Worm (Caenorhabditis elegans): ENCODE results near the gene abl-1.

Gene abl-1

DNA sequence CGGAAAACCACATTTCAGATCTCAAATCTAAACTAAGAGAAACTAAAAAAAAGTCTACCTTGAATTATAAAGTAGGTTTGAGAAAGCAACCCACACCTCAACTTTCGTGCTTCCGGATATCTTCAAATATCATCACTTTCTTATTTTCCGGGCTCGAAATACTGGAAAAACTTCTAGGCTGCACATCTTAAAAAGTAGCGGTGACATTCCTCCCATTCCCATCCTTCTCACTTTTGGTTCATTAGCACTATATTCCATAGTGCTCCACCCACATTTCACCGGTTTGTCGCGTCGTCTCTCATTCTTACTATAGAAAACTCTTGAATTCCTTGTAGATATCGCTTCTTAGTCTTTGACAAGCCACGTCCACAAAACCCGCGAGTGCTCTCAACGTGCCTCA, 19.6 kb downstream of the abl-1 start, which contains the start of gene flp-19:
Gene flp-19 (plus strand): TSS at position 301 of the 400 bp plus-strand sequence.
- no peak for TF ChIP-seq ZK337.2 (GFP tag; IDR thresholded peaks at IDR 0.05)
- TF ChIP-seq sdz-12 (GFP tag; optimal IDR thresholded peaks at IDR 0.05): no peak
- TF ChIP-seq dmd-9 (GFP tag; IDR thresholded peaks at IDR 0.05): no peak
- no peak for TF ChIP-seq lim-7 (GFP tag; IDR thresholded peaks at IDR 0.05)
- no peak for TF ChIP-seq hlh-30 (tag; optimal IDR thresholded peaks at IDR 0.05; ENCODE audit: insufficient read depth)
- no peak for TF ChIP-seq madf-9 (GFP tag; conservative IDR thresholded peaks at IDR 0.05)
- no peak for TF ChIP-seq mdt-29 (GFP tag; IDR thresholded peaks at IDR 0.05)
- no peak for TF ChIP-seq ctbp-1 (GFP tag; IDR thresholded peaks at IDR 0.05)

DNA sequence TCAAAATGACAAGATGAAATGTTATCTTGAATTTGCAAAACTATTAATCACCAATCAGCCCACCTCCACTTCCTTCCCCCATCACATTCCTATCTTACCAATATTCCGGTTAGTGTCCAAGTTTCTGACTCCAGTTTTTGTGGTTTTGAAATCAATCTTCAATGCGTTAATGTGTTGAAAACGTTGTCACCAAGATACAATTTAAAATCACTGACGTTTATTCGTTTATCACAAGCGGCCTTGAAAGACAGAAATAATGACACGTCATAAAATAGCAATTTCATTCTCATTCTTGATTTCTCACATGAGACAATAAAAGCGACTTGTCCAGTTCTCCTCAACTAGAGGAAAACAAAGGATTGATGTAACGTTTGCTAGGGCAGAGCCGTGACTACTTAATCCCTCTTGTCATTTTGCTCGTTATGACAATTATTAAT, 24.3 kb downstream of the abl-1 start:
- TF ChIP-seq set-16 (GFP tag; IDR thresholded peaks at IDR 0.05): no peak
- no peak for TF ChIP-seq nhr-6 (tag; optimal IDR thresholded peaks at IDR 0.05)
- TF ChIP-seq madf-9 (GFP tag; conservative IDR thresholded peaks at IDR 0.05): no peak
- no peak for TF ChIP-seq ceh-82 (tag; optimal IDR thresholded peaks at IDR 0.05)
- no peak for TF ChIP-seq unc-39 (tag; optimal IDR thresholded peaks at IDR 0.05)
- no peak for TF ChIP-seq Y105C5A.15 (GFP tag; IDR thresholded peaks at IDR 0.05)
- TF ChIP-seq daf-8 (GFP tag; IDR thresholded peaks at IDR 0.05): no peak
- TF ChIP-seq Y48G9A.11 (GFP tag; IDR thresholded peaks at IDR 0.05): no peak
- no peak for TF ChIP-seq Y5F2A.4 (GFP tag; optimal IDR thresholded peaks at IDR 0.05)
- TF ChIP-seq dpl-1 (GFP tag; optimal IDR thresholded peaks at IDR 0.05): no peak
- TF ChIP-seq dmd-9 (GFP tag; IDR thresholded peaks at IDR 0.05): no peak
- no peak for TF ChIP-seq ztf-7 (tag; optimal IDR thresholded peaks at IDR 0.05)
- 0 out of 2 replicates have a peak, but pooled peaks have one; percentile 32 for TF ChIP-seq dmd-6 (GFP tag; IDR thresholded peaks at IDR 0.05)
- no peak for TF ChIP-seq ceh-62 (tag; optimal IDR thresholded peaks at IDR 0.05)
- TF ChIP-seq lin-13 (GFP tag; optimal IDR thresholded peaks at IDR 0.05): no peak
- TF ChIP-seq ceh-28 (tag; optimal IDR thresholded peaks at IDR 0.05): no peak
- no peak for TF ChIP-seq Y75B8A.6 (GFP tag; IDR thresholded peaks at IDR 0.05)
- TF ChIP-seq pqm-1 (tag; optimal IDR thresholded peaks at IDR 0.05): peak; percentile 14
- TF ChIP-seq pha-4 (GFP tag; IDR thresholded peaks at IDR 0.05): no peak
- no peak for TF ChIP-seq pha-4 (tag; optimal IDR thresholded peaks at IDR 0.05)
- TF ChIP-seq ZK546.5 (tag; optimal IDR thresholded peaks at IDR 0.05): no peak
- no peak for TF ChIP-seq zfp-2 (tag; optimal IDR thresholded peaks at IDR 0.05)
- peak; percentile 0 for TF ChIP-seq mxl-3 (GFP tag; optimal IDR thresholded peaks at IDR 0.05)
- no peak for TF ChIP-seq aha-1 (tag)
- no peak for TF ChIP-seq lsy-2 (tag; optimal IDR thresholded peaks at IDR 0.05)
- no peak for TF ChIP-seq dmd-8 (GFP tag; IDR thresholded peaks at IDR 0.05)
- no peak for TF ChIP-seq mxl-2 (GFP tag; conservative IDR thresholded peaks at IDR 0.05)
- no peak for TF ChIP-seq arid-1 (GFP tag; conservative IDR thresholded peaks at IDR 0.05)
- TF ChIP-seq nhr-28 (tag; optimal IDR thresholded peaks at IDR 0.05): peak; percentile 24
- TF ChIP-seq spr-3 (GFP tag; optimal IDR thresholded peaks at IDR 0.05): no peak
- no peak for TF ChIP-seq mdt-29 (GFP tag; IDR thresholded peaks at IDR 0.05)
- TF ChIP-seq tra-1 (GFP tag; IDR thresholded peaks at IDR 0.05): 0 out of 2 replicates have a peak, but pooled peaks have one; percentile 36
- no peak for TF ChIP-seq skn-1 (tag; optimal IDR thresholded peaks at IDR 0.05)
- TF ChIP-seq zag-1 (tag; optimal IDR thresholded peaks at IDR 0.05): no peak
- TF ChIP-seq ama-1 (optimal IDR thresholded peaks at IDR 0.05): no peak
- TF ChIP-seq ceh-44 (GFP tag; IDR thresholded peaks at IDR 0.05): no peak
- TF ChIP-seq hlh-30 (tag; optimal IDR thresholded peaks at IDR 0.05; ENCODE audit: insufficient read depth): peak; percentile 33
- TF ChIP-seq dve-1 (tag; optimal IDR thresholded peaks at IDR 0.05; ENCODE audit: insufficient read depth): peak; percentile 2
- TF ChIP-seq mep-1 (tag; optimal IDR thresholded peaks at IDR 0.05): peak; percentile 1
- no peak for TF ChIP-seq nhr-102 (tag; optimal IDR thresholded peaks at IDR 0.05)
- no peak for TF ChIP-seq F10B5.3 (tag; optimal IDR thresholded peaks at IDR 0.05)
- TF ChIP-seq zfp-3 (GFP tag; conservative IDR thresholded peaks at IDR 0.05): no peak
- TF ChIP-seq nhr-77 (tag; optimal IDR thresholded peaks at IDR 0.05): no peak
- no peak for TF ChIP-seq daf-19 (GFP tag; conservative IDR thresholded peaks at IDR 0.05)
- TF ChIP-seq aly-2 (tag; optimal IDR thresholded peaks at IDR 0.05): no peak
- 0 out of 2 replicates have a peak, but pooled peaks have one; percentile 47 for TF ChIP-seq php-3 (GFP tag; IDR thresholded peaks at IDR 0.05)

All from whole organism, L4 larva.